Fruit fly (Drosophila melanogaster) whole organism, prepupa: ENCODE data around the gene CG14855.

Experiments
- Blimp-1 ChIP-seq: fragments of 200-800 bp; sonication (Bioruptor generic); optimal IDR thresholded peaks from 3 replicates; lab custom pipeline; 2017; ENCODE audit warnings: missing biosample characterization, missing genetic modification characterization, mild to moderate bottlenecking, moderate library complexity, missing genetic modification reagents
- CG11294 ChIP-seq: fragments of 200-800 bp; sonication (Bioruptor generic); IDR thresholded peaks from 2 replicates; pipeline ENCODE4 v1.3.6; 2022; ENCODE audit warnings: missing biosample characterization, missing genetic modification characterization
- CG11902 ChIP-seq: fragments of 200-800 bp; sonication (Bioruptor generic); optimal IDR thresholded peaks from 3 replicates; lab custom pipeline; 2016; ENCODE audit warnings: missing biosample characterization, missing genetic modification characterization
- CG15336 ChIP-seq: fragments of 200-800 bp; sonication (Bioruptor generic); IDR thresholded peaks from 2 replicates; pipeline ENCODE4 v1.3.6; 2022; ENCODE audit warnings: missing biosample characterization, missing genetic modification characterization
- CG1621 ChIP-seq: fragments of 200-800 bp; sonication (Bioruptor generic); optimal IDR thresholded peaks from 3 replicates; lab custom pipeline; 2018; ENCODE audit warnings: missing biosample characterization, mild to moderate bottlenecking, missing genetic modification characterization
- CG16779 ChIP-seq: fragments of 200-800 bp; sonication (Bioruptor generic); optimal IDR thresholded peaks from 3 replicates; lab custom pipeline; 2017; ENCODE audit warnings: missing biosample characterization, mild to moderate bottlenecking, missing genetic modification characterization
- CG3032 ChIP-seq: fragments of 200-800 bp; optimal IDR thresholded peaks from 2 replicates; lab custom pipeline; 2019; ENCODE audit warnings: missing biosample characterization, mild to moderate bottlenecking, missing genetic modification characterization, moderate library complexity
- CG32006 ChIP-seq: fragments of 200-800 bp; sonication (Bioruptor generic); optimal IDR thresholded peaks from 3 replicates; lab custom pipeline; 2017; ENCODE audit warnings: missing biosample characterization, mild to moderate bottlenecking, missing genetic modification characterization
- CG34406 ChIP-seq: fragments of 200-800 bp; sonication (Bioruptor generic); optimal IDR thresholded peaks from 3 replicates; lab custom pipeline; 2016; ENCODE audit warnings: missing biosample characterization, missing genetic modification characterization
- CG3919 ChIP-seq: fragments of 200-800 bp; sonication (Bioruptor generic); optimal IDR thresholded peaks from 3 replicates; lab custom pipeline; 2016; ENCODE audit warnings: missing biosample characterization, missing genetic modification characterization
- CG4318 ChIP-seq: fragments of 200-800 bp; sonication (Bioruptor generic); optimal IDR thresholded peaks from 3 replicates; lab custom pipeline; 2017; ENCODE audit warnings: missing biosample characterization, mild to moderate bottlenecking, missing genetic modification characterization
- CG6792 ChIP-seq: fragments of 200-800 bp; sonication (Bioruptor generic); optimal IDR thresholded peaks from 3 replicates; lab custom pipeline; 2016; ENCODE audit warnings: missing biosample characterization, missing genetic modification characterization
- CG7368 ChIP-seq: fragments of 200-800 bp; sonication (Bioruptor generic); optimal IDR thresholded peaks from 3 replicates; lab custom pipeline; 2016; ENCODE audit warnings: missing biosample characterization, missing genetic modification characterization
- CG8632 ChIP-seq: fragments of 200-800 bp; sonication (Bioruptor generic); optimal IDR thresholded peaks from 3 replicates; lab custom pipeline; 2016; ENCODE audit warnings: missing biosample characterization, missing genetic modification characterization
- Eip78C ChIP-seq: fragments of 200-800 bp; sonication (Bioruptor generic); peaks from one replicate; lab custom pipeline; 2016; ENCODE audit warnings: missing biosample characterization, missing genetic modification characterization
- Ets96B ChIP-seq: fragments of 200-800 bp; optimal IDR thresholded peaks from 2 replicates; lab custom pipeline; 2019; ENCODE audit warnings: missing biosample characterization, mild to moderate bottlenecking, missing genetic modification characterization, moderate library complexity
- Hr4 ChIP-seq: fragments of 200-800 bp; sonication (Bioruptor generic); optimal IDR thresholded peaks from 3 replicates; lab custom pipeline; 2016; ENCODE audit warnings: missing biosample characterization, missing genetic modification characterization
- Met ChIP-seq: fragments of 200-800 bp; sonication (Bioruptor generic); optimal IDR thresholded peaks from 3 replicates; lab custom pipeline; 2016; ENCODE audit warnings: missing biosample characterization, missing genetic modification characterization
- Sox102F ChIP-seq: fragments of 200-800 bp; sonication (Bioruptor generic); optimal IDR thresholded peaks from 2 replicates; lab custom pipeline; 2016; ENCODE audit warnings: missing biosample characterization, mild to moderate bottlenecking, missing genetic modification characterization
- Sox15 ChIP-seq: fragments of 200-800 bp; sonication (Bioruptor generic); optimal IDR thresholded peaks from 3 replicates; lab custom pipeline; 2016; ENCODE audit warnings: missing biosample characterization, missing genetic modification characterization
- achi ChIP-seq: fragments of 200-800 bp; sonication (Bioruptor generic); optimal IDR thresholded peaks from 3 replicates; lab custom pipeline; 2016; ENCODE audit warnings: missing biosample characterization, missing genetic modification characterization
- dsx ChIP-seq: fragments of 200-800 bp; optimal IDR thresholded peaks from 3 replicates; lab custom pipeline; 2019; ENCODE audit warnings: missing biosample characterization, mild to moderate bottlenecking, missing genetic modification characterization, moderate library complexity; ENCODE audit not compliant: poor library complexity, severe bottlenecking
- eg ChIP-seq: fragments of 200-800 bp; sonication (Bioruptor generic); IDR thresholded peaks from 3 replicates; pipeline ENCODE4 v1.3.6; 2022; ENCODE audit warnings: missing biosample characterization, missing genetic modification characterization
- fd59A ChIP-seq: fragments of 200-800 bp; sonication (Bioruptor generic); optimal IDR thresholded peaks from 2 replicates; lab custom pipeline; 2017; ENCODE audit warnings: missing biosample characterization, mild to moderate bottlenecking, missing genetic modification characterization, missing genetic modification reagents
- fkh ChIP-seq: fragments of 200-800 bp; sonication (Bioruptor generic); optimal IDR thresholded peaks from 3 replicates; lab custom pipeline; 2017; ENCODE audit warnings: missing biosample characterization, mild to moderate bottlenecking, missing genetic modification characterization, moderate library complexity
- lz ChIP-seq: fragments of 200-800 bp; sonication (Bioruptor generic); optimal IDR thresholded peaks from 3 replicates; lab custom pipeline; 2016; ENCODE audit warnings: missing biosample characterization, missing genetic modification characterization
- salr ChIP-seq, 2 experiments: fragments of 200-800 bp; sonication (Bioruptor generic); optimal IDR thresholded peaks; 3 replicates each; lab custom pipeline; 2016 to 2018; ENCODE audit warnings: missing biosample characterization in 2 of 2, missing genetic modification characterization in 2 of 2, mild to moderate bottlenecking in 1 of 2
- spab ChIP-seq: fragments of 200-800 bp; sonication (Bioruptor generic); optimal IDR thresholded peaks from 2 replicates; lab custom pipeline; 2017; ENCODE audit warnings: missing biosample characterization, mild to moderate bottlenecking, missing genetic modification characterization, missing genetic modification reagents
- ss ChIP-seq, 2 experiments: fragments of 200-800 bp; sonication (Bioruptor generic); optimal IDR thresholded peaks; 2 replicates in 1 of 2; 3 replicates in 1 of 2; lab custom pipeline; 2017 to 2018; ENCODE audit warnings: mild to moderate bottlenecking in 2 of 2, missing biosample characterization in 2 of 2, missing genetic modification characterization in 2 of 2, moderate library complexity in 1 of 2
- svp ChIP-seq: fragments of 200-800 bp; sonication (Bioruptor generic); peaks from one replicate; lab custom pipeline; 2016; ENCODE audit warnings: missing biosample characterization, missing genetic modification characterization
- topi ChIP-seq: fragments of 200-800 bp; sonication (Bioruptor generic); optimal IDR thresholded peaks from 3 replicates; lab custom pipeline; 2016; ENCODE audit warnings: missing biosample characterization, missing genetic modification characterization

CG14855 gene

dm6 chr3R:14796294-14796693 is at the start of gene CG14855:
TSS of gene CG14855 (plus strand) at chr3R:14796305.
- TF ChIP-seq fd59A (GFP tag; lab: Kevin White, UChicago) (no peak), CG32006 (GFP tag; lab: Kevin White, UChicago) (no peak), Met (GFP tag; lab: Kevin White, UChicago) (no peak), CG6792 (GFP tag; lab: Kevin White, UChicago) (no peak), Sox102F (GFP tag; lab: Kevin White, UChicago) (no peak), CG7368 (GFP tag; lab: Kevin White, UChicago) (no peak), CG3919 (GFP tag; lab: Kevin White, UChicago) (no peak), Ets96B (no peak), CG3032 (tag; lab: Kevin White, UChicago) (no peak), topi (no peak), CG16779 (no peak)

dm6 chr3R:14747259-14747856 is 48.7 kb upstream of the CG14855 start:
- TF ChIP-seq Blimp-1 (GFP tag; lab: Kevin White, UChicago) (no peak), svp (GFP tag; lab: Kevin White, UChicago) (no peak), lz (GFP tag; lab: Kevin White, UChicago) (no peak), eg (no peak), CG6792 (GFP tag; lab: Kevin White, UChicago) (no peak), CG15336 (GFP tag; lab: Robert Waterston, UW) (no peak), CG11902 (GFP tag; lab: Kevin White, UChicago) (no peak), CG34406 (GFP tag; lab: Kevin White, UChicago) (no peak), salr (GFP tag; optimal IDR thresholded peaks at IDR 0.05; lab: Kevin White, UChicago) (no peak), achi (GFP tag; lab: Kevin White, UChicago) (no peak), spab (GFP tag; lab: Kevin White, UChicago) (no peak), CG1621 (no peak), Sox102F (GFP tag; lab: Kevin White, UChicago) (no peak), dsx (GFP tag; lab: Kevin White, UChicago) (no peak), ss (GFP tag; optimal IDR thresholded peaks at IDR 0.05; lab: Kevin White, UChicago) (no peak), CG16779 (no peak), CG8632 (no peak), CG4318 (GFP tag; lab: Kevin White, UChicago) (no peak), fd59A (GFP tag; lab: Kevin White, UChicago) (no peak)

- TF ChIP-seq svp (GFP tag; lab: Kevin White, UChicago) (peak; percentile 76), Hr4 (GFP tag; lab: Kevin White, UChicago) (no peak), Eip78C (GFP tag; lab: Kevin White, UChicago) (peak; percentile 43), CG11294 (GFP tag; lab: Robert Waterston, UW) (no peak)
Observed at dm6 chr3R:14747915-14748314, 48.2 kb upstream of the CG14855 start.

dm6 chr3R:14748323-14749076 is 47.6 kb upstream of the CG14855 start:
- TF ChIP-seq CG4318 (GFP tag; lab: Kevin White, UChicago) (no peak), Sox15 (no peak), fkh (GFP tag; lab: Kevin White, UChicago) (peak; percentile 62), Eip78C (GFP tag; lab: Kevin White, UChicago) (peak; percentile 7), CG11902 (GFP tag; lab: Kevin White, UChicago) (no peak), CG32006 (GFP tag; lab: Kevin White, UChicago) (peak; percentile 52)
